Worm (Caenorhabditis elegans): Measurements from ENCODE around the gene chst-1.

ce11 chrII:8143278-8143931, 36.6 kb upstream of the chst-1 start, which contains the start of the genes ints-11 and rpl-10:
- TF ChIP-seq bed-1 (GFP tag; IDR thresholded peaks at IDR 0.05) (no peak), tlf-1 (GFP tag; optimal IDR thresholded peaks at IDR 0.05) (no peak)

Measured in whole organism, young adult.